Worm (Caenorhabditis elegans) whole organism, midembryonic: Measurements from ENCODE around the gene H04M03.12.

ENCODE experiments used
- cog-1 ChIP-seq: sonication (generic microtip); optimal IDR thresholded peaks from 2 replicates; lab custom pipeline; 2016; ENCODE audit warnings: missing genetic modification characterization, missing compliant biosample characterization
- flt-1 ChIP-seq: fragments of 200-800 bp; sonication (Bioruptor generic); IDR thresholded peaks from 2 replicates; pipeline ENCODE4 v1.3.6; 2022; ENCODE audit warnings: missing genetic modification characterization, missing compliant biosample characterization
- med-1 ChIP-seq: sonication (generic microtip); optimal IDR thresholded peaks from 2 replicates; lab custom pipeline; 2017; ENCODE audit warnings: missing genetic modification characterization, mild to moderate bottlenecking, missing compliant biosample characterization, antibody characterized with exemption, missing genetic modification reagents; ENCODE audit not compliant: insufficient read depth
- ref-1 ChIP-seq: fragments of 200-800 bp; sonication (Bioruptor generic); conservative IDR thresholded peaks from 2 replicates; pipeline ENCODE4 v1.3.6; 2022; ENCODE audit warnings: missing genetic modification reagents, missing genetic modification characterization, missing compliant biosample characterization
- ztf-29 ChIP-seq: fragments of 200-800 bp; sonication (Bioruptor generic); IDR thresholded peaks from 2 replicates; pipeline ENCODE4 v1.3.6; 2022; ENCODE audit warnings: missing genetic modification reagents, missing genetic modification characterization, missing compliant biosample characterization

- no peak for TF ChIP-seq med-1 (GFP tag; lab: Kevin White, UChicago)
- TF ChIP-seq ztf-29 (GFP tag; lab: Robert Waterston, UW), result no peak
- no peak for TF ChIP-seq ref-1 (GFP tag; lab: Robert Waterston, UW)
- no peak for TF ChIP-seq flt-1 (GFP tag; lab: Robert Waterston, UW)
- TF ChIP-seq cog-1, result no peak
These were observed 36.0 kb downstream of the H04M03.12 start, which contains the start of gene C06E7.88 for ce11 chrIV:5867189-5867588.
